Fruit fly (Drosophila melanogaster) whole organism, embryonic: ENCODE measurements around the gene CG46439.

Source experiments
- Awh ChIP-seq: fragments of 200-800 bp; sonication (Bioruptor generic); IDR thresholded peaks from 2 replicates; pipeline ENCODE4, ENCODE4 v1.3.6; 2022; ENCODE audit warnings: missing biosample characterization, missing genetic modification characterization
- BtbVII ChIP-seq: fragments of 200-800 bp; sonication (Bioruptor generic); optimal IDR thresholded peaks from 3 replicates; lab custom pipeline; 2017; ENCODE audit warnings: missing biosample characterization, mild to moderate bottlenecking, missing genetic modification characterization
- CG10366 ChIP-seq: fragments of 200-800 bp; sonication (Bioruptor generic); IDR thresholded peaks from 2 replicates; pipeline ENCODE4 v1.3.6; 2022; ENCODE audit warnings: missing biosample characterization, missing genetic modification characterization
- CG12769 ChIP-seq: fragments of 200-800 bp; sonication (Bioruptor generic); optimal IDR thresholded peaks from 2 replicates; lab custom pipeline; 2019; ENCODE audit warnings: missing biosample characterization, mild to moderate bottlenecking, missing genetic modification characterization, moderate library complexity
- CG13287 ChIP-seq: fragments of 200-800 bp; sonication (Bioruptor generic); IDR thresholded peaks from 2 replicates; pipeline ENCODE4 v1.3.6; 2022; ENCODE audit warnings: missing biosample characterization, missing genetic modification characterization; ENCODE audit not compliant: partially characterized antibody
- CG13624 ChIP-seq: fragments of 200-800 bp; sonication (Bioruptor generic); optimal IDR thresholded peaks from 2 replicates; lab custom pipeline; 2016; ENCODE audit warnings: missing biosample characterization, missing genetic modification characterization
- CG1529 ChIP-seq: fragments of 200-800 bp; sonication (Bioruptor generic); optimal IDR thresholded peaks from 3 replicates; lab custom pipeline; 2018; ENCODE audit warnings: missing biosample characterization, missing genetic modification characterization
- CG15601 ChIP-seq: fragments of 200-800 bp; sonication (Bioruptor generic); optimal IDR thresholded peaks from 3 replicates; lab custom pipeline; 2019; ENCODE audit warnings: missing biosample characterization, mild to moderate bottlenecking, missing genetic modification characterization, moderate library complexity
- CG1602 ChIP-seq: fragments of 200-800 bp; sonication (Bioruptor generic); optimal IDR thresholded peaks from 3 replicates; lab custom pipeline; 2016; ENCODE audit warnings: missing biosample characterization, missing genetic modification characterization
- CG16779 ChIP-seq: fragments of 200-800 bp; sonication (Bioruptor generic); IDR thresholded peaks from 2 replicates; pipeline ENCODE4 v1.3.6; 2022; ENCODE audit warnings: missing biosample characterization, missing genetic modification characterization
- CG17802 ChIP-seq: fragments of 200-800 bp; sonication (Bioruptor generic); optimal IDR thresholded peaks from 2 replicates; lab custom pipeline; 2018; ENCODE audit warnings: missing biosample characterization, mild to moderate bottlenecking, missing genetic modification characterization, moderate library complexity
- CG2202 ChIP-seq: fragments of 200-800 bp; sonication (Bioruptor generic); optimal IDR thresholded peaks from 2 replicates; lab custom pipeline; 2018; ENCODE audit warnings: missing biosample characterization, mild to moderate bottlenecking, missing genetic modification characterization
- CG30020 ChIP-seq: fragments of 200-800 bp; optimal IDR thresholded peaks from 2 replicates; lab custom pipeline; 2019; ENCODE audit warnings: missing biosample characterization, mild to moderate bottlenecking, missing genetic modification characterization, moderate library complexity
- CG31388 ChIP-seq: fragments of 200-800 bp; sonication (Bioruptor generic); optimal IDR thresholded peaks from 2 replicates; lab custom pipeline; 2016; ENCODE audit warnings: missing biosample characterization, missing genetic modification characterization
- CG31441 ChIP-seq: fragments of 200-800 bp; sonication (Bioruptor generic); IDR thresholded peaks from 2 replicates; pipeline ENCODE4 v1.3.6; 2022; ENCODE audit warnings: missing biosample characterization, missing genetic modification characterization
- CG3281 ChIP-seq: fragments of 200-800 bp; sonication (Bioruptor generic); optimal IDR thresholded peaks from 3 replicates; lab custom pipeline; 2017; ENCODE audit warnings: missing biosample characterization, mild to moderate bottlenecking, missing genetic modification characterization
- CG33213 ChIP-seq: fragments of 200-800 bp; sonication (Bioruptor generic); optimal IDR thresholded peaks from 3 replicates; lab custom pipeline; 2016; ENCODE audit warnings: missing biosample characterization, missing genetic modification characterization
- CG42726 ChIP-seq: fragments of 200-800 bp; sonication (Bioruptor generic); IDR thresholded peaks from 2 replicates; pipeline ENCODE4 v1.3.6; 2022; ENCODE audit warnings: missing biosample characterization, missing genetic modification characterization; ENCODE audit not compliant: partially characterized antibody
- CG4730 ChIP-seq: fragments of 200-800 bp; sonication (Bioruptor generic); IDR thresholded peaks from 2 replicates; pipeline ENCODE4 v1.3.6; 2022; ENCODE audit warnings: missing biosample characterization, missing genetic modification characterization
- CG7357 ChIP-seq: fragments of 200-800 bp; sonication (Bioruptor generic); IDR thresholded peaks from 3 replicates; pipeline ENCODE4 v1.3.6; 2022; ENCODE audit warnings: missing biosample characterization, missing genetic modification characterization
- CG7372 ChIP-seq: fragments of 200-800 bp; sonication (Bioruptor generic); IDR thresholded peaks from 2 replicates; pipeline ENCODE4 v1.3.6; 2022; ENCODE audit warnings: missing biosample characterization, missing genetic modification characterization
- CG7928 ChIP-seq: fragments of 200-800 bp; sonication (Bioruptor generic); optimal IDR thresholded peaks from 2 replicates; lab custom pipeline; 2017; ENCODE audit warnings: missing biosample characterization, mild to moderate bottlenecking, missing genetic modification characterization
- CG8281 ChIP-seq: fragments of 200-800 bp; sonication (Bioruptor generic); optimal IDR thresholded peaks from 2 replicates; lab custom pipeline; 2018; ENCODE audit warnings: missing biosample characterization, mild to moderate bottlenecking, missing genetic modification characterization, moderate library complexity
- CG8478 ChIP-seq: fragments of >200 bp; optimal IDR thresholded peaks from 2 replicates; lab custom pipeline; 2018
- CG8924 ChIP-seq: fragments of 200-800 bp; optimal IDR thresholded peaks from 3 replicates; lab custom pipeline; 2019; ENCODE audit warnings: missing biosample characterization, mild to moderate bottlenecking, missing genetic modification characterization, moderate library complexity
- CG9932 ChIP-seq: fragments of 200-800 bp; sonication (Bioruptor generic); IDR thresholded peaks from 2 replicates; pipeline ENCODE4 v1.3.6; 2022; ENCODE audit warnings: missing biosample characterization, missing genetic modification characterization
- CHES-1-like ChIP-seq: fragments of 200-800 bp; sonication (Bioruptor generic); optimal IDR thresholded peaks from 2 replicates; lab custom pipeline; 2016; ENCODE audit warnings: missing biosample characterization, missing genetic modification characterization
- CoRest ChIP-seq: fragments of 200-800 bp; sonication (Bioruptor generic); optimal IDR thresholded peaks from 3 replicates; lab custom pipeline; 2018; ENCODE audit warnings: missing biosample characterization, mild to moderate bottlenecking, missing genetic modification characterization, moderate library complexity
- Ets97D ChIP-seq: fragments of 200-800 bp; sonication (Bioruptor generic); optimal IDR thresholded peaks from 3 replicates; lab custom pipeline; 2016; ENCODE audit warnings: missing biosample characterization, missing genetic modification characterization
- MBD-R2 ChIP-seq: fragments of 200-800 bp; sonication (Bioruptor generic); IDR thresholded peaks from 2 replicates; pipeline ENCODE4 v1.3.6; 2022; ENCODE audit warnings: missing biosample characterization, missing genetic modification characterization
- MESR4 ChIP-seq: fragments of 200-800 bp; sonication (Bioruptor generic); optimal IDR thresholded peaks from 2 replicates; lab custom pipeline; 2018; ENCODE audit warnings: missing biosample characterization, mild to moderate bottlenecking, missing genetic modification characterization, moderate library complexity
- Med ChIP-seq: fragments of 200-800 bp; sonication (Bioruptor generic); peaks from one replicate; lab custom pipeline; 2016; ENCODE audit warnings: missing biosample characterization, missing genetic modification characterization, mild to moderate bottlenecking, inconsistent platforms, moderate library complexity
- Mes4 ChIP-seq: fragments of 200-800 bp; sonication (Bioruptor generic); optimal IDR thresholded peaks from 2 replicates; lab custom pipeline; 2016; ENCODE audit warnings: missing biosample characterization, missing genetic modification characterization
- PHDP ChIP-seq: fragments of 200-800 bp; sonication (Bioruptor generic); optimal IDR thresholded peaks from 3 replicates; lab custom pipeline; 2018; ENCODE audit warnings: missing biosample characterization, mild to moderate bottlenecking, missing genetic modification characterization, moderate library complexity
- Ptx1 ChIP-seq: fragments of 200-800 bp; sonication (Bioruptor generic); IDR thresholded peaks from 2 replicates; pipeline ENCODE4 v1.3.6; 2022; ENCODE audit warnings: missing biosample characterization, missing genetic modification characterization
- Rfx ChIP-seq: fragments of 200-800 bp; sonication (Bioruptor generic); IDR thresholded peaks from 2 replicates; pipeline ENCODE4 v1.3.6; 2022; ENCODE audit warnings: missing biosample characterization, missing genetic modification characterization
- Vsx1 ChIP-seq: fragments of 200-800 bp; sonication (Bioruptor generic); optimal IDR thresholded peaks from 2 replicates; lab custom pipeline; 2017; ENCODE audit warnings: missing biosample characterization, mild to moderate bottlenecking, missing genetic modification characterization, missing genetic modification reagents
- ap ChIP-seq: fragments of 200-800 bp; sonication (Bioruptor generic); IDR thresholded peaks from 2 replicates; pipeline ENCODE4 v1.3.6; 2022; ENCODE audit warnings: missing biosample characterization, missing genetic modification characterization
- cg ChIP-seq: fragments of 200-800 bp; sonication (Bioruptor generic); optimal IDR thresholded peaks from 3 replicates; lab custom pipeline; 2019; ENCODE audit warnings: missing biosample characterization, mild to moderate bottlenecking, missing genetic modification characterization, moderate library complexity
- dan ChIP-seq: fragments of 200-800 bp; sonication (Bioruptor generic); IDR thresholded peaks from 2 replicates; pipeline ENCODE4 v1.3.6; 2022; ENCODE audit warnings: missing biosample characterization, missing genetic modification characterization
- eve ChIP-seq, 2 experiments: fragments of >200 bp; optimal IDR thresholded peaks; 2 replicates each; lab custom pipeline; 2017; ENCODE audit warnings: missing biosample characterization in 2 of 2, missing genetic modification characterization in 2 of 2
- exex ChIP-seq: fragments of 200-800 bp; sonication (Bioruptor generic); optimal IDR thresholded peaks from 4 replicates; lab custom pipeline; 2018; ENCODE audit warnings: missing biosample characterization, mild to moderate bottlenecking, missing genetic modification characterization, moderate library complexity
- ham ChIP-seq: fragments of 200-800 bp; sonication (Bioruptor generic); IDR thresholded peaks from 2 replicates; pipeline ENCODE4 v1.3.6; 2022; ENCODE audit warnings: missing biosample characterization, missing genetic modification characterization
- knrl ChIP-seq: fragments of 200-800 bp; sonication (Bioruptor generic); IDR thresholded peaks from 3 replicates; pipeline ENCODE4 v1.3.6; 2022; ENCODE audit warnings: missing biosample characterization, missing genetic modification characterization; ENCODE audit not compliant: partially characterized antibody
- lbe ChIP-seq: fragments of 200-800 bp; sonication (Bioruptor generic); optimal IDR thresholded peaks from 2 replicates; lab custom pipeline; 2016; ENCODE audit warnings: missing biosample characterization, mild to moderate bottlenecking, missing genetic modification characterization
- mirr ChIP-seq: fragments of 200-800 bp; sonication (Bioruptor generic); optimal IDR thresholded peaks from 3 replicates; lab custom pipeline; 2018; ENCODE audit warnings: missing biosample characterization, mild to moderate bottlenecking, missing genetic modification characterization
- pfk ChIP-seq: fragments of 200-800 bp; sonication (Bioruptor generic); optimal IDR thresholded peaks from 2 replicates; lab custom pipeline; 2018; ENCODE audit warnings: missing biosample characterization, mild to moderate bottlenecking, missing genetic modification characterization, moderate library complexity
- pros ChIP-seq: fragments of 200-800 bp; sonication (Bioruptor generic); optimal IDR thresholded peaks from 3 replicates; lab custom pipeline; 2019; ENCODE audit warnings: missing biosample characterization, mild to moderate bottlenecking, missing genetic modification characterization, moderate library complexity
- tap ChIP-seq: fragments of 200-800 bp; optimal IDR thresholded peaks from 3 replicates; lab custom pipeline; 2019; ENCODE audit warnings: missing biosample characterization, mild to moderate bottlenecking, missing genetic modification characterization, moderate library complexity
- tin ChIP-seq: fragments of 200-800 bp; sonication (Bioruptor generic); optimal IDR thresholded peaks from 3 replicates; lab custom pipeline; 2016; ENCODE audit warnings: missing biosample characterization, missing genetic modification characterization
- tna ChIP-seq: fragments of 200-800 bp; sonication (Bioruptor generic); IDR thresholded peaks from 2 replicates; pipeline ENCODE4 v1.3.6; 2022; ENCODE audit warnings: missing biosample characterization, missing genetic modification characterization; ENCODE audit not compliant: partially characterized antibody

The CG46439 gene

dm6 chr3L:11064689-11065088, 31.4 kb downstream of the CG46439 start, which contains the start of the genes CG32075, CG45101 and SuUR (continued):
- TF ChIP-seq CG13287 (GFP tag; lab: Robert Waterston, UW) = peak; percentile 49
- peak; percentile 59 for TF ChIP-seq CG2202 (tag; lab: Kevin White, UChicago)
- peak; percentile 92 for TF ChIP-seq CHES-1-like (GFP tag; lab: Kevin White, UChicago)
- peak; percentile 59 for TF ChIP-seq Vsx1
- peak; percentile 68 for TF ChIP-seq CG31441 (GFP tag; lab: Robert Waterston, UW)
- peak; percentile 93 for TF ChIP-seq CG13624 (GFP tag; lab: Kevin White, UChicago)
- TF ChIP-seq lbe (GFP tag; lab: Kevin White, UChicago) = peak; percentile 73
- TF ChIP-seq CG10366 (GFP tag; lab: Robert Waterston, UW) = peak; percentile 89
- TF ChIP-seq BtbVII = peak; percentile 13
- TF ChIP-seq CG4730 = peak; percentile 81
- peak; percentile 66 for TF ChIP-seq CG17802
- peak; percentile 86 for TF ChIP-seq CG8924 (tag; lab: Kevin White, UChicago)
- TF ChIP-seq Awh = peak; percentile 71; the same call in 1 of the 2 replicates
- TF ChIP-seq CG1602 (GFP tag; lab: Kevin White, UChicago) = peak; percentile 92
- peak; percentile 61 for TF ChIP-seq tap (tag; lab: Kevin White, UChicago)
- peak; percentile 83 for TF ChIP-seq ap
- peak; percentile 89 for TF ChIP-seq CoRest (tag; lab: Kevin White, UChicago)
- TF ChIP-seq cg = no peak
- peak; percentile 41 for TF ChIP-seq CG7928 (GFP tag; lab: Kevin White, UChicago)
- peak; percentile 38 for TF ChIP-seq CG8281 (tag; lab: Kevin White, UChicago)
- TF ChIP-seq CG33213 (GFP tag; lab: Kevin White, UChicago) = peak; percentile 91
- peak; percentile 55; the same call in 1 of the 2 replicates for TF ChIP-seq dan (GFP tag; lab: Robert Waterston, UW)
- peak; percentile 5 for TF ChIP-seq mirr (GFP tag; lab: Kevin White, UChicago)
- TF ChIP-seq CG9932 (GFP tag; lab: Robert Waterston, UW) = peak; percentile 94
- peak; percentile 90 for TF ChIP-seq tin (GFP tag; lab: Kevin White, UChicago)
- TF ChIP-seq Rfx (GFP tag; lab: Robert Waterston, UW) = peak; percentile 92
- peak; percentile 59 for TF ChIP-seq CG1529 (GFP tag; lab: Kevin White, UChicago)
- TF ChIP-seq CG7372 (GFP tag; lab: Robert Waterston, UW) = peak; percentile 80
- TF ChIP-seq Ets97D = peak; percentile 85
- TF ChIP-seq eve (GFP tag; optimal IDR thresholded peaks at IDR 0.05; lab: Kevin White, UChicago) = peak in 1 of 2 experiments; percentile 32
- TF ChIP-seq Med = peak; percentile 99
- peak; percentile 77 for TF ChIP-seq CG15601
- TF ChIP-seq ham (GFP tag; lab: Robert Waterston, UW) = peak; percentile 29; the same call in 1 of the 2 replicates
- peak; percentile 87 for TF ChIP-seq PHDP (tag; lab: Kevin White, UChicago)
- no peak for TF ChIP-seq CG8478 (lab: Kevin White, UChicago)
- peak; percentile 57 for TF ChIP-seq MESR4 (GFP tag; lab: Kevin White, UChicago)
- TF ChIP-seq tna (GFP tag; lab: Robert Waterston, UW) = no peak
- TF ChIP-seq CG30020 = peak; percentile 61
- peak; percentile 51 for TF ChIP-seq exex (tag; lab: Kevin White, UChicago)
- TF ChIP-seq MBD-R2 = peak; percentile 98
- TF ChIP-seq knrl = peak; percentile 24; the same call in 1 of the 3 replicates
- no peak for TF ChIP-seq pfk (GFP tag; lab: Kevin White, UChicago)
- TF ChIP-seq CG42726 = no peak
- TF ChIP-seq CG12769 (tag; lab: Kevin White, UChicago) = peak; percentile 81
- peak; percentile 64; the same call in 1 of the 3 replicates for TF ChIP-seq CG7357 (GFP tag; lab: Robert Waterston, UW)
- TF ChIP-seq pros (GFP tag; lab: Kevin White, UChicago) = no peak
- TF ChIP-seq Ptx1 = peak; percentile 94
- TF ChIP-seq Mes4 (GFP tag; lab: Kevin White, UChicago) = peak; percentile 75
- TF ChIP-seq CG16779 (GFP tag; lab: Robert Waterston, UW) = peak; percentile 54; the same call in 1 of the 2 replicates
- peak; percentile 39 for TF ChIP-seq CG31388 (GFP tag; lab: Kevin White, UChicago)
- peak; percentile 72 for TF ChIP-seq CG3281 (GFP tag; lab: Kevin White, UChicago)
